Worm (Caenorhabditis elegans) whole organism, L4 larva: ENCODE measurements around the gene C14E2.6.

ENCODE experiments used
- F10B5.3 ChIP-seq: sonication (generic microtip); optimal IDR thresholded peaks from 2 replicates; lab custom pipeline; 2016; ENCODE audit warnings: mild to moderate bottlenecking, missing genetic modification characterization, missing compliant biosample characterization
- F44E2.7 ChIP-seq: fragments of 200-800 bp; sonication (Bioruptor generic); IDR thresholded peaks from 2 replicates; pipeline ENCODE4 v2.1.2; 2022; ENCODE audit warnings: missing genetic modification characterization, missing compliant biosample characterization
- Y48G9A.11 ChIP-seq: fragments of 200-800 bp; sonication (Bioruptor generic); IDR thresholded peaks from 2 replicates; pipeline ENCODE4 v1.3.6; 2022; ENCODE audit warnings: missing genetic modification reagents, missing genetic modification characterization, missing compliant biosample characterization
- Y5F2A.4 ChIP-seq: fragments of 200-800 bp; sonication (Bioruptor generic); optimal IDR thresholded peaks from 2 replicates; lab custom pipeline; 2018; ENCODE audit warnings: mild to moderate bottlenecking, missing genetic modification characterization, missing compliant biosample characterization
- Y75B8A.6 ChIP-seq: fragments of 200-800 bp; sonication (Bioruptor generic); IDR thresholded peaks from 2 replicates; pipeline ENCODE4 v1.3.6; 2022; ENCODE audit warnings: missing genetic modification reagents, missing genetic modification characterization, missing compliant biosample characterization
- ZK546.5 ChIP-seq, 2 experiments: sonication (generic microtip); optimal IDR thresholded peaks; 2 replicates each; lab custom pipeline; 2017; ENCODE audit warnings: missing biosample characterization in 2 of 2, missing genetic modification characterization in 2 of 2
- ama-1 ChIP-seq: fragments of 150-350 bp; optimal IDR thresholded peaks from 2 replicates; lab custom pipeline; 2014; ENCODE audit warnings: inconsistent platforms, mixed read lengths
- ceh-20 ChIP-seq: fragments of 200-800 bp; sonication (Bioruptor generic); IDR thresholded peaks from 2 replicates; pipeline ENCODE4 v1.3.6; 2022; ENCODE audit warnings: missing genetic modification reagents, missing genetic modification characterization, missing compliant biosample characterization
- ceh-28 ChIP-seq: fragments of 150-350 bp; optimal IDR thresholded peaks from 2 replicates; lab custom pipeline; 2014; ENCODE audit warnings: missing biosample characterization, missing genetic modification reagents, missing genetic modification characterization
- ceh-32 ChIP-seq: sonication (generic microtip); optimal IDR thresholded peaks from 2 replicates; lab custom pipeline; 2016; ENCODE audit warnings: mild to moderate bottlenecking, missing genetic modification characterization, missing compliant biosample characterization; ENCODE audit not compliant: poor library complexity
- ceh-62 ChIP-seq: sonication (generic microtip); optimal IDR thresholded peaks from 2 replicates; lab custom pipeline; 2017; ENCODE audit warnings: missing biosample characterization, missing genetic modification characterization
- ces-1 ChIP-seq: fragments of 150-350 bp; sonication (generic microtip); optimal IDR thresholded peaks from 4 replicates; lab custom pipeline; 2014; ENCODE audit warnings: missing biosample characterization, missing genetic modification reagents, missing genetic modification characterization
- ctbp-1 ChIP-seq: fragments of 200-800 bp; sonication (Bioruptor generic); IDR thresholded peaks from 2 replicates; pipeline ENCODE4 v1.3.6; 2022; ENCODE audit warnings: missing genetic modification reagents, missing genetic modification characterization, missing compliant biosample characterization
- daf-16 ChIP-seq, 3 experiments: sonication (generic microtip); optimal IDR thresholded peaks; 2 replicates each; lab custom pipeline; 2016 to 2017; ENCODE audit warnings: missing genetic modification characterization in 3 of 3, missing genetic modification reagents in 3 of 3, mild to moderate bottlenecking in 2 of 3, missing compliant biosample characterization in 2 of 3, missing biosample characterization in 1 of 3, moderate library complexity in 1 of 3
- daf-19 ChIP-seq: fragments of 200-800 bp; sonication (Bioruptor generic); conservative IDR thresholded peaks from 2 replicates; pipeline ENCODE4 v1.3.6; 2022; ENCODE audit warnings: missing genetic modification characterization, missing compliant biosample characterization
- dpl-1 ChIP-seq: fragments of 150-350 bp; optimal IDR thresholded peaks from 2 replicates; lab custom pipeline; 2014; ENCODE audit warnings: missing biosample characterization, missing genetic modification reagents, missing genetic modification characterization
- duxl-1 ChIP-seq: sonication (generic microtip); optimal IDR thresholded peaks from 2 replicates; lab custom pipeline; 2016; ENCODE audit warnings: mild to moderate bottlenecking, missing genetic modification characterization, moderate library complexity, missing compliant biosample characterization; ENCODE audit not compliant: poor library complexity
- fkh-10 ChIP-seq: fragments of 150-350 bp; optimal IDR thresholded peaks from 2 replicates; lab custom pipeline; 2014; ENCODE audit warnings: missing biosample characterization, missing genetic modification reagents, missing genetic modification characterization
- gei-8 ChIP-seq: fragments of 200-800 bp; sonication (Bioruptor generic); optimal IDR thresholded peaks from 2 replicates; lab custom pipeline; 2018; ENCODE audit warnings: mild to moderate bottlenecking, missing genetic modification characterization, missing compliant biosample characterization
- hlh-11 ChIP-seq: fragments of 200-800 bp; sonication (Bioruptor generic); optimal IDR thresholded peaks from 2 replicates; lab custom pipeline; 2018; ENCODE audit warnings: mild to moderate bottlenecking, missing genetic modification characterization, missing compliant biosample characterization
- hmg-1.1 ChIP-seq: fragments of 200-800 bp; sonication (Bioruptor generic); IDR thresholded peaks from 2 replicates; pipeline ENCODE4 v1.3.6; 2022; ENCODE audit warnings: missing genetic modification reagents, missing genetic modification characterization, missing compliant biosample characterization
- jun-1 ChIP-seq: fragments of 150-350 bp; optimal IDR thresholded peaks from 2 replicates; lab custom pipeline; 2014; ENCODE audit warnings: missing biosample characterization, missing genetic modification reagents, missing genetic modification characterization
- lim-7 ChIP-seq: fragments of 200-800 bp; sonication (Bioruptor generic); IDR thresholded peaks from 2 replicates; pipeline ENCODE4 v1.3.6; 2022; ENCODE audit warnings: missing genetic modification characterization, missing compliant biosample characterization
- lin-13 ChIP-seq: fragments of 150-350 bp; optimal IDR thresholded peaks from 2 replicates; lab custom pipeline; 2014; ENCODE audit warnings: missing biosample characterization, missing genetic modification reagents, missing genetic modification characterization
- lin-38 ChIP-seq: fragments of 200-800 bp; sonication (Bioruptor generic); IDR thresholded peaks from 2 replicates; pipeline ENCODE4 v1.3.6; 2022; ENCODE audit warnings: missing genetic modification reagents, missing genetic modification characterization, missing compliant biosample characterization
- lir-3 ChIP-seq: sonication (generic microtip); optimal IDR thresholded peaks from 2 replicates; lab custom pipeline; 2016; ENCODE audit warnings: mild to moderate bottlenecking, missing genetic modification characterization, missing compliant biosample characterization
- lsy-2 ChIP-seq, 2 experiments: fragments of 150-350 bp in 1 of 2; sonication (generic microtip) in 1 of 2; optimal IDR thresholded peaks; 2 replicates each; lab custom pipeline; 2014 to 2017; ENCODE audit warnings: missing biosample characterization in 2 of 2, missing genetic modification characterization in 2 of 2
- mdl-1 ChIP-seq, 2 experiments: fragments of 150-350 bp in 1 of 2; sonication (generic microtip) in 1 of 2; optimal IDR thresholded peaks; 2 replicates each; lab custom pipeline; 2014 to 2017; ENCODE audit warnings: missing biosample characterization in 2 of 2, missing genetic modification characterization in 2 of 2
- mes-2 ChIP-seq: sonication (generic microtip); optimal IDR thresholded peaks from 2 replicates; lab custom pipeline; 2016; ENCODE audit warnings: missing genotype, mild to moderate bottlenecking, missing genetic modification characterization, missing compliant biosample characterization; ENCODE audit not compliant: poor library complexity, severe bottlenecking
- mxl-2 ChIP-seq: fragments of 200-800 bp; sonication (Bioruptor generic); conservative IDR thresholded peaks from 2 replicates; pipeline ENCODE4 v1.3.6; 2022; ENCODE audit warnings: missing genetic modification reagents, missing genetic modification characterization, missing compliant biosample characterization
- mxl-3 ChIP-seq: fragments of 200-800 bp; sonication (Bioruptor generic); optimal IDR thresholded peaks from 2 replicates; lab custom pipeline; 2018; ENCODE audit warnings: mild to moderate bottlenecking, missing genetic modification characterization, missing compliant biosample characterization
- nhr-237 ChIP-seq: sonication (generic microtip); optimal IDR thresholded peaks from 2 replicates; lab custom pipeline; 2017; ENCODE audit warnings: missing biosample characterization, missing genetic modification characterization
- nhr-41 ChIP-seq: fragments of 200-800 bp; sonication (Bioruptor generic); IDR thresholded peaks from 2 replicates; pipeline ENCODE4 v1.3.6; 2022; ENCODE audit warnings: missing genetic modification reagents, missing genetic modification characterization, missing compliant biosample characterization
- pha-4 ChIP-seq, 2 experiments: fragments of 150-350 bp in 1 of 2; fragments of 200-800 bp in 1 of 2; sonication (Bioruptor generic) in 1 of 2; IDR thresholded peaks in 1 of 2; optimal IDR thresholded peaks in 1 of 2; 2 replicates each; pipeline versions ENCODE4 v1.3.6 to Lab custom; 2014 to 2022; ENCODE audit warnings: missing genetic modification characterization in 2 of 2, missing genetic modification reagents in 2 of 2, missing biosample characterization in 1 of 2, missing compliant biosample characterization in 1 of 2
- php-3 ChIP-seq: fragments of 200-800 bp; sonication (Bioruptor generic); IDR thresholded peaks from 2 replicates; pipeline ENCODE4 v1.3.6; 2022; ENCODE audit warnings: missing genetic modification reagents, missing genetic modification characterization, missing compliant biosample characterization
- tag-97 ChIP-seq: fragments of 200-800 bp; sonication (Bioruptor generic); IDR thresholded peaks from 2 replicates; pipeline ENCODE4 v1.3.6; 2022; ENCODE audit warnings: missing genetic modification characterization, missing compliant biosample characterization
- unc-130 ChIP-seq: sonication (generic microtip); optimal IDR thresholded peaks from 2 replicates; lab custom pipeline; 2016; ENCODE audit warnings: missing genetic modification reagents, missing genetic modification characterization, missing compliant biosample characterization
- unc-39 ChIP-seq: sonication (generic microtip); optimal IDR thresholded peaks from 2 replicates; lab custom pipeline; 2017; ENCODE audit warnings: missing biosample characterization, missing genetic modification characterization
- unc-62 ChIP-seq, 3 experiments: fragments of 150-350 bp in 1 of 3; sonication (generic microtip); optimal IDR thresholded peaks in 2 of 3; peaks in 1 of 3; 1 replicate in 1 of 3; 2 replicates in 2 of 3; lab custom pipeline; 2014 to 2017; ENCODE audit warnings: missing biosample characterization in 3 of 3, missing genetic modification characterization in 3 of 3, missing genetic modification reagents in 3 of 3, missing genotype in 1 of 3
- zag-1 ChIP-seq: fragments of 150-350 bp; optimal IDR thresholded peaks from 2 replicates; lab custom pipeline; 2014; ENCODE audit warnings: missing biosample characterization, missing genetic modification characterization
- zfp-2 ChIP-seq: sonication (generic microtip); optimal IDR thresholded peaks from 2 replicates; lab custom pipeline; 2016; ENCODE audit warnings: mild to moderate bottlenecking, missing genetic modification characterization, missing compliant biosample characterization
- zfp-3 ChIP-seq: fragments of 200-800 bp; sonication (Bioruptor generic); conservative IDR thresholded peaks from 2 replicates; pipeline ENCODE4 v1.3.6; 2022; ENCODE audit warnings: missing genetic modification reagents, missing genetic modification characterization, missing compliant biosample characterization
- ztf-7 ChIP-seq: fragments of 150-350 bp; optimal IDR thresholded peaks from 2 replicates; lab custom pipeline; 2014; ENCODE audit warnings: missing biosample characterization, missing genetic modification characterization

C14E2.6 gene

ce11 chrX:1848575-1848974, 18.7 kb upstream of the C14E2.6 start, which contains the start of gene ceh-41:
TSS of gene ceh-41 (minus strand) at chrX:1848675.
- TF ChIP-seq zfp-2, result no peak
- no peak for TF ChIP-seq dpl-1
- no peak for TF ChIP-seq nhr-237 (tag; lab: Kevin White, UChicago)
- no peak for TF ChIP-seq mdl-1 (tag; optimal IDR thresholded peaks at IDR 0.05; lab: Kevin White, UChicago)
- TF ChIP-seq ZK546.5 (tag; optimal IDR thresholded peaks at IDR 0.05; lab: Kevin White, UChicago), result no peak
- TF ChIP-seq ztf-7 (tag; lab: Kevin White, UChicago), result no peak
- no peak for TF ChIP-seq ctbp-1 (GFP tag; lab: Robert Waterston, UW)
- no peak for TF ChIP-seq daf-19 (GFP tag; lab: Robert Waterston, UW)
- no peak for TF ChIP-seq F10B5.3 (tag; lab: Kevin White, UChicago)
- no peak for TF ChIP-seq mxl-3 (GFP tag; lab: Kevin White, UChicago)
- TF ChIP-seq unc-39, result no peak
- no peak for TF ChIP-seq pha-4 (GFP tag; IDR thresholded peaks at IDR 0.05; lab: Robert Waterston, UW)
- no peak for TF ChIP-seq pha-4 (tag; optimal IDR thresholded peaks at IDR 0.05; lab: Kevin White, UChicago)
- no peak for TF ChIP-seq jun-1 (tag; lab: Kevin White, UChicago)

ce11 chrX:1847685-1848084, 17.8 kb upstream of the C14E2.6 start:
- TF ChIP-seq unc-62 (GFP tag; optimal IDR thresholded peaks at IDR 0.05 in 1 of 2; lab: Kevin White, UChicago) (peak in 1 of 2 experiments; percentile 98), unc-62 (tag; optimal IDR thresholded peaks at IDR 0.05; lab: Kevin White, UChicago) (no peak), pha-4 (GFP tag; IDR thresholded peaks at IDR 0.05; lab: Robert Waterston, UW) (no peak), pha-4 (tag; optimal IDR thresholded peaks at IDR 0.05; lab: Kevin White, UChicago) (no peak), php-3 (GFP tag; lab: Robert Waterston, UW) (no peak), ces-1 (GFP tag; lab: Kevin White, UChicago) (no peak)

ce11 chrX:1845493-1845892, 15.7 kb upstream of the C14E2.6 start, which contains the start of gene T26C11.4:
TSS of gene T26C11.4 (minus strand) at chrX:1845546.
- TF ChIP-seq hlh-11 (tag; lab: Kevin White, UChicago) (peak; percentile 11), lim-7 (no peak), duxl-1 (tag; lab: Kevin White, UChicago) (peak; percentile 55), lsy-2 (tag; optimal IDR thresholded peaks at IDR 0.05; lab: Kevin White, UChicago) (no peak), mes-2 (peak; percentile 59), dpl-1 (peak; percentile 69), mxl-2 (no peak)

- peak; percentile 2 to 74 for TF ChIP-seq daf-16 (GFP tag; optimal IDR thresholded peaks at IDR 0.05; lab: Kevin White, UChicago)
- TF ChIP-seq daf-16 (tag; optimal IDR thresholded peaks at IDR 0.05; lab: Kevin White, UChicago), result no peak
- TF ChIP-seq ceh-32, result no peak
- TF ChIP-seq gei-8 (GFP tag; lab: Kevin White, UChicago), result peak; percentile 43
- TF ChIP-seq Y48G9A.11, result 0 out of 2 replicates have a peak, but pooled peaks have one; percentile 42
- TF ChIP-seq fkh-10 (GFP tag; lab: Kevin White, UChicago), result no peak
- peak; percentile 30 for TF ChIP-seq lir-3 (tag; lab: Kevin White, UChicago)
- TF ChIP-seq jun-1 (tag; lab: Kevin White, UChicago), result peak; percentile 9
- 0 out of 2 replicates have a peak, but pooled peaks have one; percentile 34 for TF ChIP-seq zfp-3 (GFP tag; lab: Robert Waterston, UW)
- 0 out of 2 replicates have a peak, but pooled peaks have one; percentile 54 for TF ChIP-seq ceh-20 (GFP tag; lab: Robert Waterston, UW)
- TF ChIP-seq ceh-28 (tag; lab: Kevin White, UChicago), result no peak
- no peak for TF ChIP-seq zag-1 (tag; lab: Kevin White, UChicago)
- no peak for TF ChIP-seq tag-97 (GFP tag; lab: Robert Waterston, UW)
- TF ChIP-seq F44E2.7 (GFP tag; lab: Robert Waterston, UW), result peak; percentile 73; the same call in 1 of the 2 replicates
- TF ChIP-seq ctbp-1 (GFP tag; lab: Robert Waterston, UW), result peak; percentile 55; the same call in 1 of the 2 replicates
- TF ChIP-seq unc-130, result peak; percentile 54
- peak; percentile 83 for TF ChIP-seq mes-2
- peak; percentile 72 for TF ChIP-seq Y5F2A.4 (GFP tag; lab: Kevin White, UChicago)
- TF ChIP-seq lin-13, result peak; percentile 31
- TF ChIP-seq ama-1 (lab: Kevin White, UChicago), result no peak
- peak; percentile 73; the same call in 1 of the 2 replicates for TF ChIP-seq nhr-41 (GFP tag; lab: Robert Waterston, UW)
- no peak for TF ChIP-seq ceh-62 (tag; lab: Kevin White, UChicago)
- peak; percentile 47 for TF ChIP-seq mxl-3 (GFP tag; lab: Kevin White, UChicago)
- TF ChIP-seq hmg-1.1, result peak; percentile 79
- peak; percentile 96 for TF ChIP-seq duxl-1 (tag; lab: Kevin White, UChicago)
- peak; percentile 74 for TF ChIP-seq lin-38
- peak; percentile 75 for TF ChIP-seq Y75B8A.6 (GFP tag; lab: Robert Waterston, UW)
Measured at ce11 chrX:1837703-1838102, 7.9 kb upstream of the C14E2.6 start.
